Worm (Caenorhabditis elegans): ENCODE data around the gene R09E12.9.

DNA sequence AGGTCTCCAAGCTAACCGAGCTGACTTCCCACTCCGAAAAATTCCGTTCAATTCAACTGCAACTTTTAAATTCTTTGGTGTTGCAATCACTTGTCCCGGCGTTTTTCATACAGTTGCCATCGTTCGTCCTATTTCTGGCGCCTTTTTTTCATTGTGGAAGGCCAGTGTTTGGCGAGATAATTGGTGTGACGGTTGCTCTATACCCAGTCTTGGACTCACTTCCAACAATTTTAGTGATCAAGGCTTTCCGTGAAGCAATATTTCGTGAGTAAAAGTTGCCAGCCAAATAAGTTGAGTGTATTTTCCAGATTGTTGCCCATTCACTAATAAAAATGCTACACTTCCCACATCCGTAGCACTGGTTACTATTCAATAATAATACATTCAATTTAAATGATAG lies 5.2 kb upstream of the R09E12.9 start:
- TF ChIP-seq pag-3 (tag; optimal IDR thresholded peaks at IDR 0.05; ENCODE audit: borderline replicate concordance, insufficient read depth) (no peak), nhr-20 (tag; optimal IDR thresholded peaks at IDR 0.05) (no peak), elt-2 (tag; optimal IDR thresholded peaks at IDR 0.05) (no peak), ces-1 (GFP tag; optimal IDR thresholded peaks at IDR 0.05) (no peak), lin-13 (GFP tag; optimal IDR thresholded peaks at IDR 0.05) (no peak), egl-27 (tag; optimal IDR thresholded peaks at IDR 0.05) (no peak), nhr-90 (tag; optimal IDR thresholded peaks at IDR 0.05; ENCODE audit: poor library complexity) (no peak), pqm-1 (tag; optimal IDR thresholded peaks at IDR 0.05) (no peak), jun-1 (tag; optimal IDR thresholded peaks at IDR 0.05) (no peak), lin-39 (tag; optimal IDR thresholded peaks at IDR 0.05) (no peak), tbx-2 (tag; optimal IDR thresholded peaks at IDR 0.05) (no peak)

Data from whole organism, L1 larva.